Worm (Caenorhabditis elegans) whole organism, L2 larva: ENCODE measurements around the gene ncs-6.

ENCODE experiments used
- alr-1 ChIP-seq: fragments of 150-350 bp; optimal IDR thresholded peaks from 2 replicates; lab custom pipeline; 2014; ENCODE audit warnings: missing biosample characterization, missing genetic modification characterization
- blmp-1 ChIP-seq: sonication (generic microtip); optimal IDR thresholded peaks from 2 replicates; lab custom pipeline; 2017; ENCODE audit warnings: missing genetic modification characterization, mild to moderate bottlenecking, missing compliant biosample characterization, antibody characterized with exemption, moderate library complexity; ENCODE audit not compliant: insufficient read depth
- lsy-2 ChIP-seq, 2 experiments: fragments of 150-350 bp in 1 of 2; sonication (generic microtip) in 1 of 2; optimal IDR thresholded peaks; 2 replicates each; lab custom pipeline; 2014 to 2017; ENCODE audit warnings: missing biosample characterization in 2 of 2, missing genetic modification characterization in 2 of 2
- snpc-4 ChIP-seq: fragments of 150-350 bp; optimal IDR thresholded peaks from 2 replicates; lab custom pipeline; 2014; ENCODE audit warnings: missing biosample characterization, missing genetic modification characterization
- unc-39 ChIP-seq: fragments of 150-350 bp; optimal IDR thresholded peaks from 2 replicates; lab custom pipeline; 2014; ENCODE audit warnings: missing biosample characterization, missing genetic modification characterization
- ztf-4 ChIP-seq: fragments of 150-350 bp; optimal IDR thresholded peaks from 2 replicates; lab custom pipeline; 2014; ENCODE audit warnings: missing biosample characterization, missing genetic modification characterization

ce11 chrII:3546381-3546931, 18.1 kb upstream of the ncs-6 start, which contains the start of gene apd-3:
- TF ChIP-seq snpc-4 (tag; lab: Kevin White, UChicago) (no peak), blmp-1 (no peak), unc-39 (tag; lab: Kevin White, UChicago) (no peak), alr-1 (tag; lab: Kevin White, UChicago) (no peak), ztf-4 (no peak), lsy-2 (tag; optimal IDR thresholded peaks at IDR 0.05; lab: Kevin White, UChicago) (no peak)
